Fruit fly (Drosophila melanogaster) whole organism, embryonic: ENCODE measurements around the gene CG12096.

Experiments
- Abd-B ChIP-seq: fragments of 200-800 bp; sonication (Bioruptor generic); optimal IDR thresholded peaks from 2 replicates; lab custom pipeline; 2018; ENCODE audit warnings: missing biosample characterization, mild to moderate bottlenecking, missing genetic modification characterization, moderate library complexity
- CG10543 ChIP-seq: fragments of 200-800 bp; sonication (Bioruptor generic); optimal IDR thresholded peaks from 3 replicates; lab custom pipeline; 2017; ENCODE audit warnings: missing biosample characterization, mild to moderate bottlenecking, missing genetic modification characterization, moderate library complexity
- CG11247 ChIP-seq: fragments of 200-800 bp; sonication (Bioruptor generic); IDR thresholded peaks from 2 replicates; pipeline ENCODE4 v1.3.6; 2022; ENCODE audit warnings: missing biosample characterization, missing genetic modification characterization
- CG11723 ChIP-seq: fragments of 200-800 bp; sonication (Bioruptor generic); optimal IDR thresholded peaks from 2 replicates; lab custom pipeline; 2017; ENCODE audit warnings: missing biosample characterization, mild to moderate bottlenecking, missing genetic modification characterization
- CG12744 ChIP-seq: fragments of 200-800 bp; sonication (Bioruptor generic); optimal IDR thresholded peaks from 2 replicates; lab custom pipeline; 2016; ENCODE audit warnings: missing biosample characterization, missing genetic modification characterization
- CG14050 ChIP-seq: fragments of 200-800 bp; sonication (Bioruptor generic); IDR thresholded peaks from 3 replicates; pipeline ENCODE4 v1.3.6; 2022; ENCODE audit warnings: missing biosample characterization, missing genetic modification characterization
- CG14710 ChIP-seq: fragments of 200-800 bp; sonication (Bioruptor generic); optimal IDR thresholded peaks from 3 replicates; lab custom pipeline; 2019; ENCODE audit warnings: missing biosample characterization, mild to moderate bottlenecking, missing genetic modification characterization, moderate library complexity
- CG15269 ChIP-seq: fragments of 200-800 bp; sonication (Bioruptor generic); optimal IDR thresholded peaks from 2 replicates; lab custom pipeline; 2018; ENCODE audit warnings: missing biosample characterization, mild to moderate bottlenecking, missing genetic modification characterization, moderate library complexity
- CG18262 ChIP-seq: fragments of 200-800 bp; optimal IDR thresholded peaks from 3 replicates; lab custom pipeline; 2019; ENCODE audit warnings: missing biosample characterization, mild to moderate bottlenecking, missing genetic modification characterization, moderate library complexity
- CG18599 ChIP-seq: fragments of 200-800 bp; sonication (Bioruptor generic); optimal IDR thresholded peaks from 3 replicates; lab custom pipeline; 2017; ENCODE audit warnings: missing biosample characterization, missing genetic modification characterization, mild to moderate bottlenecking, moderate library complexity, missing genetic modification reagents
- CG2116 ChIP-seq: fragments of 200-800 bp; sonication (Bioruptor generic); optimal IDR thresholded peaks from 3 replicates; lab custom pipeline; 2018; ENCODE audit warnings: missing biosample characterization, mild to moderate bottlenecking, missing genetic modification characterization
- CG2129 ChIP-seq: fragments of 200-800 bp; sonication (Bioruptor generic); IDR thresholded peaks from 2 replicates; pipeline ENCODE4 v1.3.6; 2022; ENCODE audit warnings: missing biosample characterization, missing genetic modification characterization; ENCODE audit not compliant: partially characterized antibody
- CG2889 ChIP-seq: fragments of 200-800 bp; sonication (Bioruptor generic); IDR thresholded peaks from 3 replicates; pipeline ENCODE4 v1.3.6; 2022; ENCODE audit warnings: missing biosample characterization, missing genetic modification characterization
- CG30403 ChIP-seq: fragments of 200-800 bp; sonication (Bioruptor generic); optimal IDR thresholded peaks from 3 replicates; lab custom pipeline; 2016; ENCODE audit warnings: missing biosample characterization, missing genetic modification characterization
- CG31365 ChIP-seq: fragments of 200-800 bp; sonication (Bioruptor generic); optimal IDR thresholded peaks from 2 replicates; lab custom pipeline; 2018; ENCODE audit warnings: missing biosample characterization, mild to moderate bottlenecking, missing genetic modification characterization
- CG34422 ChIP-seq: fragments of 200-800 bp; sonication (Bioruptor generic); IDR thresholded peaks from 3 replicates; pipeline ENCODE4 v1.3.6; 2022; ENCODE audit warnings: missing biosample characterization, missing genetic modification characterization
- CG6854 ChIP-seq: fragments of 200-800 bp; sonication (Bioruptor generic); optimal IDR thresholded peaks from 3 replicates; lab custom pipeline; 2017; ENCODE audit warnings: missing biosample characterization, mild to moderate bottlenecking, missing genetic modification characterization
- CG7786 ChIP-seq: fragments of 200-800 bp; sonication (Bioruptor generic); optimal IDR thresholded peaks from 2 replicates; lab custom pipeline; 2016; ENCODE audit warnings: missing biosample characterization, missing genetic modification characterization
- CG8765 ChIP-seq: fragments of 200-800 bp; sonication (Bioruptor generic); IDR thresholded peaks from 2 replicates; pipeline ENCODE4 v1.3.6; 2022; ENCODE audit warnings: missing biosample characterization, missing genetic modification characterization
- CHES-1-like ChIP-seq: fragments of 200-800 bp; sonication (Bioruptor generic); optimal IDR thresholded peaks from 2 replicates; lab custom pipeline; 2016; ENCODE audit warnings: missing biosample characterization, missing genetic modification characterization
- Chrac-16 ChIP-seq: fragments of 200-800 bp; sonication (Bioruptor generic); optimal IDR thresholded peaks from 3 replicates; lab custom pipeline; 2016; ENCODE audit warnings: missing biosample characterization, missing genetic modification characterization
- Doc2 ChIP-seq: fragments of 200-800 bp; sonication (Bioruptor generic); IDR thresholded peaks from 2 replicates; pipeline ENCODE4 v1.3.6; 2022; ENCODE audit warnings: missing biosample characterization, missing genetic modification characterization
- Eip74EF ChIP-seq, 2 experiments: fragments of 200-800 bp in 1 of 2; fragments of >200 bp in 1 of 2; sonication (Bioruptor generic) in 1 of 2; optimal IDR thresholded peaks; 2 replicates each; lab custom pipeline; 2017 to 2019; ENCODE audit warnings: missing biosample characterization in 2 of 2, missing genetic modification characterization in 2 of 2, mild to moderate bottlenecking in 1 of 2, moderate library complexity in 1 of 2
- Hr3 ChIP-seq: fragments of 200-800 bp; sonication (Bioruptor generic); optimal IDR thresholded peaks from 3 replicates; lab custom pipeline; 2016; ENCODE audit warnings: missing biosample characterization, missing genetic modification characterization
- Hr39 ChIP-seq: fragments of >200 bp; optimal IDR thresholded peaks from 2 replicates; lab custom pipeline; 2017
- Hr78 ChIP-seq, 2 experiments: fragments of 200-800 bp in 1 of 2; fragments of >200 bp in 1 of 2; sonication (Bioruptor generic) in 1 of 2; optimal IDR thresholded peaks; 2 replicates each; lab custom pipeline; 2017 to 2019; ENCODE audit warnings: missing biosample characterization in 2 of 2, missing genetic modification characterization in 2 of 2, mild to moderate bottlenecking in 1 of 2, moderate library complexity in 1 of 2
- Mad ChIP-seq: fragments of 200-800 bp; sonication (Bioruptor generic); optimal IDR thresholded peaks from 2 replicates; lab custom pipeline; 2016; ENCODE audit warnings: missing biosample characterization, missing genetic modification characterization
- Meics ChIP-seq: fragments of 200-800 bp; sonication (Bioruptor generic); optimal IDR thresholded peaks from 2 replicates; lab custom pipeline; 2017; ENCODE audit warnings: missing biosample characterization, mild to moderate bottlenecking, missing genetic modification characterization
- NC2β ChIP-seq: fragments of 200-800 bp; sonication (Bioruptor generic); optimal IDR thresholded peaks from 2 replicates; lab custom pipeline; 2016; ENCODE audit warnings: missing biosample characterization, missing genetic modification characterization
- Rfx ChIP-seq: fragments of 200-800 bp; sonication (Bioruptor generic); IDR thresholded peaks from 2 replicates; pipeline ENCODE4 v1.3.6; 2022; ENCODE audit warnings: missing biosample characterization, missing genetic modification characterization
- Sry-δ ChIP-seq: fragments of 200-800 bp; sonication (Bioruptor generic); optimal IDR thresholded peaks from 2 replicates; lab custom pipeline; 2016; ENCODE audit warnings: missing biosample characterization, missing genetic modification characterization
- Taf1 ChIP-seq: fragments of 200-800 bp; sonication (Bioruptor generic); IDR thresholded peaks from 2 replicates; pipeline ENCODE4 v1.3.6; 2022; ENCODE audit warnings: missing biosample characterization, missing genetic modification characterization
- YL-1 ChIP-seq: fragments of 200-800 bp; sonication (Bioruptor generic); optimal IDR thresholded peaks from 3 replicates; lab custom pipeline; 2017; ENCODE audit warnings: missing biosample characterization, mild to moderate bottlenecking, missing genetic modification characterization
- ato ChIP-seq: fragments of 200-800 bp; sonication (Bioruptor generic); IDR thresholded peaks from 2 replicates; pipeline ENCODE4 v1.3.6; 2022; ENCODE audit warnings: missing biosample characterization, missing genetic modification characterization; ENCODE audit not compliant: partially characterized antibody
- chif ChIP-seq, 2 experiments: fragments of 200-800 bp; sonication (Bioruptor generic); optimal IDR thresholded peaks; 3 replicates each; lab custom pipeline; 2016; ENCODE audit warnings: missing biosample characterization in 2 of 2, missing genetic modification characterization in 2 of 2
- exex ChIP-seq: fragments of 200-800 bp; sonication (Bioruptor generic); optimal IDR thresholded peaks from 4 replicates; lab custom pipeline; 2018; ENCODE audit warnings: missing biosample characterization, mild to moderate bottlenecking, missing genetic modification characterization, moderate library complexity
- gem ChIP-seq: fragments of 200-800 bp; sonication (Bioruptor generic); optimal IDR thresholded peaks from 2 replicates; lab custom pipeline; 2019; ENCODE audit warnings: missing biosample characterization, mild to moderate bottlenecking, missing genetic modification characterization, moderate library complexity
- grn ChIP-seq: fragments of 200-800 bp; sonication (Bioruptor generic); optimal IDR thresholded peaks from 3 replicates; lab custom pipeline; 2017; ENCODE audit warnings: missing biosample characterization, missing genetic modification characterization
- inv ChIP-seq: fragments of 200-800 bp; sonication (Bioruptor generic); IDR thresholded peaks from 2 replicates; pipeline ENCODE4 v1.3.6; 2022; ENCODE audit warnings: missing biosample characterization, missing genetic modification characterization; ENCODE audit not compliant: partially characterized antibody
- kah ChIP-seq: fragments of 200-800 bp; sonication (Bioruptor generic); optimal IDR thresholded peaks from 2 replicates; lab custom pipeline; 2018; ENCODE audit warnings: missing biosample characterization, mild to moderate bottlenecking, missing genetic modification characterization
- maf-S ChIP-seq: fragments of 200-800 bp; sonication (Bioruptor generic); optimal IDR thresholded peaks from 2 replicates; lab custom pipeline; 2016; ENCODE audit warnings: missing biosample characterization, missing genetic modification characterization
- mirr ChIP-seq: fragments of 200-800 bp; sonication (Bioruptor generic); optimal IDR thresholded peaks from 3 replicates; lab custom pipeline; 2018; ENCODE audit warnings: missing biosample characterization, mild to moderate bottlenecking, missing genetic modification characterization
- mld ChIP-seq: fragments of 200-800 bp; sonication (Bioruptor generic); IDR thresholded peaks from 3 replicates; pipeline ENCODE4 v1.3.6; 2022; ENCODE audit warnings: missing biosample characterization, missing genetic modification characterization; ENCODE audit not compliant: partially characterized antibody
- prd ChIP-seq, 3 experiments: fragments of >200 bp in 2 of 3; fragments of 200-800 bp in 1 of 3; sonication (Bioruptor generic) in 1 of 3; optimal IDR thresholded peaks in 2 of 3; IDR thresholded peaks in 1 of 3; 2 replicates in 2 of 3; 3 replicates in 1 of 3; pipeline versions ENCODE4 v1.3.6 to Lab custom; 2017 to 2022; ENCODE audit warnings: missing biosample characterization in 1 of 3, missing genetic modification characterization in 1 of 3
- pros ChIP-seq: fragments of 200-800 bp; sonication (Bioruptor generic); optimal IDR thresholded peaks from 3 replicates; lab custom pipeline; 2019; ENCODE audit warnings: missing biosample characterization, mild to moderate bottlenecking, missing genetic modification characterization, moderate library complexity
- ro ChIP-seq: fragments of 200-800 bp; sonication (Bioruptor generic); IDR thresholded peaks from 2 replicates; pipeline ENCODE4 v1.3.6; 2022; ENCODE audit warnings: missing biosample characterization, missing genetic modification characterization
- scrt ChIP-seq: fragments of 200-800 bp; sonication (Bioruptor generic); optimal IDR thresholded peaks from 2 replicates; lab custom pipeline; 2018; ENCODE audit warnings: missing biosample characterization, mild to moderate bottlenecking, missing genetic modification characterization, moderate library complexity
- sim ChIP-seq: fragments of 200-800 bp; sonication (Bioruptor generic); IDR thresholded peaks from 2 replicates; pipeline ENCODE4 v1.3.6; 2022; ENCODE audit warnings: missing biosample characterization, missing genetic modification characterization
- sug ChIP-seq: fragments of 200-800 bp; optimal IDR thresholded peaks from 2 replicates; lab custom pipeline; 2019; ENCODE audit warnings: missing biosample characterization, mild to moderate bottlenecking, missing genetic modification characterization, moderate library complexity
- yki ChIP-seq: fragments of >200 bp; optimal IDR thresholded peaks from 3 replicates; lab custom pipeline; 2018

The CG12096 gene

DNA sequence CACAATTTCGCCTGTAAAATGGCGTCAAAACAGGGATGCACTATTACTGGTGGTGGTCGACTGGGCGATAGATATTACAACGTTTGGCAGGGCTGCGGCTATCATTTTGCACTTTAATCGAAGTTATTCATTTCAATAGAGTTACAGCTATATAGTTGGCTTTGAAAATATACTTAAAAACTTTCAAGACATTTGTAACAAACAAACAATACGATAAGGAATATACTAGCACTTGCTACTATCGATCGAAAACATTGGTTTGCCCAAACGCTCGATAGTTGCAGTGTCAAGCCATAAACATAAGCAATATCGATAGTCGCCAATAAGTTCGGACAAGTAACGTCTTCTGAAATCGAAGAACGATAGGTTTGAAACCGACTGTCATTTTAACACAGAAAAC is at the start of gene CG12096, which contains the start of gene Bap60 (continued):
- peak; percentile 69 for TF ChIP-seq CG15269 (tag; lab: Kevin White, UChicago)
- 0 out of 2 replicates have a peak, but pooled peaks have one; percentile 64 for TF ChIP-seq ato (GFP tag; lab: Robert Waterston, UW)
- TF ChIP-seq prd (optimal IDR thresholded peaks at IDR 0.05; lab: Kevin White, UChicago): no peak
- peak; percentile 76 for TF ChIP-seq prd (GFP tag; IDR thresholded peaks at IDR 0.05; lab: Robert Waterston, UW)
- TF ChIP-seq scrt (GFP tag; lab: Kevin White, UChicago): no peak
- no peak for TF ChIP-seq Hr78 (GFP tag; optimal IDR thresholded peaks at IDR 0.05; lab: Kevin White, UChicago)
- peak; percentile 81 for TF ChIP-seq maf-S (GFP tag; lab: Kevin White, UChicago)
- no peak for TF ChIP-seq yki
- peak; percentile 90 for TF ChIP-seq CHES-1-like (GFP tag; lab: Kevin White, UChicago)
- peak; percentile 8; the same call in 1 of the 3 replicates for TF ChIP-seq CG34422 (GFP tag; lab: Robert Waterston, UW)
- TF ChIP-seq exex (tag; lab: Kevin White, UChicago): no peak
- TF ChIP-seq CG10543 (GFP tag; lab: Kevin White, UChicago): peak; percentile 73
- peak; percentile 98 for TF ChIP-seq Sry-δ
- no peak for TF ChIP-seq Doc2 (GFP tag; lab: Robert Waterston, UW)
- TF ChIP-seq YL-1: peak; percentile 82
- TF ChIP-seq NC2β: peak; percentile 68
- TF ChIP-seq CG18599 (GFP tag; lab: Kevin White, UChicago): no peak
- TF ChIP-seq CG11723 (GFP tag; lab: Kevin White, UChicago): peak; percentile 55
- TF ChIP-seq kah (GFP tag; lab: Kevin White, UChicago): no peak
- TF ChIP-seq sug: peak; percentile 86
- TF ChIP-seq ro (GFP tag; lab: Robert Waterston, UW): no peak
- TF ChIP-seq grn (GFP tag; lab: Kevin White, UChicago): no peak
- peak; percentile 63 for TF ChIP-seq Meics (GFP tag; lab: Kevin White, UChicago)
- TF ChIP-seq Hr39 (lab: Kevin White, UChicago): no peak
- peak; percentile 68 for TF ChIP-seq CG12744 (GFP tag; lab: Kevin White, UChicago)
- peak; percentile 91 for TF ChIP-seq Abd-B (GFP tag; lab: Kevin White, UChicago)
- TF ChIP-seq sim: no peak
- TF ChIP-seq Eip74EF (GFP tag; optimal IDR thresholded peaks at IDR 0.05; lab: Kevin White, UChicago): no peak
- TF ChIP-seq Taf1 (GFP tag; lab: Robert Waterston, UW): no peak
- peak; percentile 82 for TF ChIP-seq CG30403
- peak; percentile 62 to 65 for TF ChIP-seq chif (GFP tag; optimal IDR thresholded peaks at IDR 0.05; lab: Kevin White, UChicago)
- peak; percentile 94 for TF ChIP-seq CG2129
- 0 out of 3 replicates have a peak, but pooled peaks have one; percentile 46 for TF ChIP-seq CG2889
- TF ChIP-seq CG11247 (GFP tag; lab: Robert Waterston, UW): peak; percentile 53; the same call in 1 of the 2 replicates
- TF ChIP-seq CG14710 (tag; lab: Kevin White, UChicago): peak; percentile 88
- TF ChIP-seq CG14050: peak; percentile 39; the same call in 1 of the 3 replicates
- TF ChIP-seq CG2116 (GFP tag; lab: Kevin White, UChicago): peak; percentile 92
- TF ChIP-seq mirr (GFP tag; lab: Kevin White, UChicago): peak; percentile 38
- TF ChIP-seq CG7786 (GFP tag; lab: Kevin White, UChicago): peak; percentile 86
- no peak for TF ChIP-seq CG6854 (GFP tag; lab: Kevin White, UChicago)
- peak; percentile 75 for TF ChIP-seq CG18262 (tag; lab: Kevin White, UChicago)
- TF ChIP-seq CG8765 (GFP tag; lab: Robert Waterston, UW): peak; percentile 70
- peak; percentile 62 for TF ChIP-seq Chrac-16
- TF ChIP-seq mld (GFP tag; lab: Robert Waterston, UW): peak; percentile 88; the same call in 2 of the 3 replicates
- peak; percentile 76 for TF ChIP-seq Rfx (GFP tag; lab: Robert Waterston, UW)
- peak; percentile 13 for TF ChIP-seq CG31365 (tag; lab: Kevin White, UChicago)
- peak; percentile 70 for TF ChIP-seq Hr3 (GFP tag; lab: Kevin White, UChicago)
- TF ChIP-seq gem (tag; lab: Kevin White, UChicago): peak; percentile 83
- peak; percentile 51 for TF ChIP-seq Mad (GFP tag; lab: Kevin White, UChicago)
- TF ChIP-seq pros: no peak
- TF ChIP-seq inv: peak; percentile 92
